Fruit fly (Drosophila melanogaster): ENCODE data around the gene CG42713.

Gene CG42713

DNA sequence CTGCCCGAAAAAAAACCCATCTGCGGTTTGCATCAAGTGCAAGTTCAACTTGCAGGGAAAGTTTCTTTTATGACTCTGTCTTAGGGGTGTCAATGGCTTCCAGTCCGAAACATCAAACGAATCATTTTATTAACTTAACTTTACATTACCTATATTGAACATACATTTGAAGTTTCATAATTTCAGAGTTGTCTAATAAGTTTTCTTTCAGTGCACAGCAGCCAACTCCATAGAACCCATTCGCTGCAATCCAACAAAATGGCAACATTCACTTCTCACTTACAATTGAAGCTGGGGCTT is 49.0 kb upstream of the CG42713 start:
- TF ChIP-seq lola (GFP tag; optimal IDR thresholded peaks at IDR 0.05) = peak in 1 of 3 experiments; percentile 35
- no peak for TF ChIP-seq D19B (GFP tag; optimal IDR thresholded peaks at IDR 0.05)
- TF ChIP-seq CG31441 (GFP tag; IDR thresholded peaks at IDR 0.05) = 0 out of 2 replicates have a peak, but pooled peaks have one; percentile 24
- peak; percentile 4 for TF ChIP-seq tin (GFP tag; optimal IDR thresholded peaks at IDR 0.05)
- peak; percentile 23 for TF ChIP-seq CG30431 (GFP tag; optimal IDR thresholded peaks at IDR 0.05)
- TF ChIP-seq Xbp1 (GFP tag; optimal IDR thresholded peaks at IDR 0.05) = peak; percentile 22
- TF ChIP-seq phol (tag; optimal IDR thresholded peaks at IDR 0.05) = peak; percentile 54
- TF ChIP-seq CG17361 (GFP tag; IDR thresholded peaks at IDR 0.05) = 0 out of 3 replicates have a peak, but pooled peaks have one; percentile 29
- TF ChIP-seq corto (GFP tag; optimal IDR thresholded peaks at IDR 0.05) = no peak
- peak; percentile 40; the same call in 1 of the 2 replicates for TF ChIP-seq ara (GFP tag; IDR thresholded peaks at IDR 0.05)
- TF ChIP-seq CG17829 (tag; optimal IDR thresholded peaks at IDR 0.05) = peak; percentile 15
- no peak for TF ChIP-seq lbe (GFP tag; optimal IDR thresholded peaks at IDR 0.05)
- TF ChIP-seq CG10979 (tag; optimal IDR thresholded peaks at IDR 0.05) = peak; percentile 47
- peak; percentile 57 for TF ChIP-seq ac (GFP tag; optimal IDR thresholded peaks at IDR 0.05)
- peak; percentile 17 for TF ChIP-seq CG12391 (tag; optimal IDR thresholded peaks at IDR 0.05)
- peak; percentile 72 for TF ChIP-seq CG15696 (tag; optimal IDR thresholded peaks at IDR 0.05)
- TF ChIP-seq gem (tag; optimal IDR thresholded peaks at IDR 0.05) = peak; percentile 47
- peak; percentile 43; the same call in 1 of the 2 replicates for TF ChIP-seq CG8765 (GFP tag; IDR thresholded peaks at IDR 0.05)
- TF ChIP-seq CG9727 (GFP tag; optimal IDR thresholded peaks at IDR 0.05) = peak; percentile 57
- TF ChIP-seq CG11504 (tag; optimal IDR thresholded peaks at IDR 0.05) = peak; percentile 18
- TF ChIP-seq lilli (GFP tag; optimal IDR thresholded peaks at IDR 0.05) = peak; percentile 1
- peak; percentile 50 for TF ChIP-seq CG2712 (tag; optimal IDR thresholded peaks at IDR 0.05)
- no peak for TF ChIP-seq Max (GFP tag; optimal IDR thresholded peaks at IDR 0.05)
- peak; percentile 82 for TF ChIP-seq fd102C (GFP tag; optimal IDR thresholded peaks at IDR 0.05)
- peak; percentile 28 for TF ChIP-seq Neu2 (GFP tag; optimal IDR thresholded peaks at IDR 0.05; ENCODE audit: borderline replicate concordance)
- TF ChIP-seq CG10959 (GFP tag; IDR thresholded peaks at IDR 0.05) = peak; percentile 55
- TF ChIP-seq gcm2 (GFP tag; optimal IDR thresholded peaks at IDR 0.05) = no peak
- TF ChIP-seq CG17328 (GFP tag; IDR thresholded peaks at IDR 0.05) = no peak
- peak; percentile 51 for TF ChIP-seq CG14710 (tag; optimal IDR thresholded peaks at IDR 0.05)
- peak in 1 of 2 experiments; percentile 49 for TF ChIP-seq chif (GFP tag; optimal IDR thresholded peaks at IDR 0.05)
- peak; percentile 69 for TF ChIP-seq dmrt11E (tag; optimal IDR thresholded peaks at IDR 0.05)
- peak in 1 of 2 experiments; percentile 10 for TF ChIP-seq tll (GFP tag; optimal IDR thresholded peaks at IDR 0.05)
- peak; percentile 43; the same call in 1 of the 2 replicates for TF ChIP-seq Xrp1 (GFP tag; IDR thresholded peaks at IDR 0.05)
- TF ChIP-seq trem (tag; optimal IDR thresholded peaks at IDR 0.05) = peak; percentile 32
- TF ChIP-seq Ets65A (GFP tag) = no peak
- no peak for TF ChIP-seq sc (optimal IDR thresholded peaks at IDR 0.05)
- no peak for TF ChIP-seq sc (GFP tag; optimal IDR thresholded peaks at IDR 0.05)
- peak; percentile 4 for TF ChIP-seq nmo (GFP tag; optimal IDR thresholded peaks at IDR 0.05)
- TF ChIP-seq chm (GFP tag; IDR thresholded peaks at IDR 0.05) = no peak
- TF ChIP-seq CG10431 (GFP tag; optimal IDR thresholded peaks at IDR 0.05) = no peak
- no peak for TF ChIP-seq prd (optimal IDR thresholded peaks at IDR 0.05)
- peak; percentile 80 for TF ChIP-seq prd (GFP tag; IDR thresholded peaks at IDR 0.05)
- TF ChIP-seq Dad (GFP tag; optimal IDR thresholded peaks at IDR 0.05) = no peak
- 0 out of 3 replicates have a peak, but pooled peaks have one; percentile 14 for TF ChIP-seq row (GFP tag; IDR thresholded peaks at IDR 0.05)
- TF ChIP-seq pnt (GFP tag; optimal IDR thresholded peaks at IDR 0.05) = peak; percentile 3
- TF ChIP-seq Elba2 (GFP tag; optimal IDR thresholded peaks at IDR 0.05) = peak; percentile 41
- TF ChIP-seq dmrt99B (tag; optimal IDR thresholded peaks at IDR 0.05) = peak; percentile 35
- TF ChIP-seq CG18262 (tag; optimal IDR thresholded peaks at IDR 0.05) = peak; percentile 53
- peak; percentile 84 for TF ChIP-seq zen (tag; optimal IDR thresholded peaks at IDR 0.05)
- TF ChIP-seq unpg (GFP tag; optimal IDR thresholded peaks at IDR 0.05) = peak; percentile 2
- peak; percentile 38 for TF ChIP-seq CG10267 (tag; optimal IDR thresholded peaks at IDR 0.05)

Measured in whole organism, embryonic.